Worm (Caenorhabditis elegans): ENCODE data around the gene F45G2.9.
A peak's percentile ranks its signal among the peaks of the same experiment; 100 is the strongest.

Gene F45G2.9

DNA sequence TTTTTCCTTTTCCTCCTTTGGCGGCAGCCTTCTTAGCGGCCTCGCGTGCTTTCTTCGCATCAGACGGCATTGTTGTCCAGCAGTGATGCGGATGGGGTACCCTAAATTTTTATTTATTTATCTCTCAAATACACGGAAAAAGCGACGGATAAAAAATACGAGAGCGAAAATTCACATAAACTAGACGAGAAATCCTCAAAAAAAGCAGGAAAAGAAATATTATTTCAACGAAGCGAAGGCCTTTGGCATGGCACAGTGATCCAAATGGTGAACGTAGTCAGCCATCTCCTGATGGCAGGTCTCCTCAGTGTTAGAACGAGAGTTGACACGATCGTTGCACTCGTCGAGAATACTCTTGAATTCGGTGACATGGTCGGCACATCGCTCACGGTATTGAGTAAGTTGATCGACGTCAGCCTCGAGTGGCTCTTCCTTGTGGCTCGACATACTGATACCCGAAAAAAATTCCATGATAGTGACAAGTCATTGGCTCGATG is 25.4 kb upstream of the F45G2.9 start, which contains the start of the genes abcf-2 and T27E9.2:
Gene abcf-2 (minus strand): TSS at position 101 of the 497 bp plus-strand sequence.
Gene T27E9.2 (minus strand): TSS at position 447 of the 497 bp plus-strand sequence.
- TF ChIP-seq ZK546.5 (tag; optimal IDR thresholded peaks at IDR 0.05) (no peak), nhr-23 (tag; optimal IDR thresholded peaks at IDR 0.05) (no peak), nhr-25 (tag; optimal IDR thresholded peaks at IDR 0.05) (no peak), C34F6.9 (tag; optimal IDR thresholded peaks at IDR 0.05) (no peak), skn-1 (tag; optimal IDR thresholded peaks at IDR 0.05) (no peak)

DNA sequence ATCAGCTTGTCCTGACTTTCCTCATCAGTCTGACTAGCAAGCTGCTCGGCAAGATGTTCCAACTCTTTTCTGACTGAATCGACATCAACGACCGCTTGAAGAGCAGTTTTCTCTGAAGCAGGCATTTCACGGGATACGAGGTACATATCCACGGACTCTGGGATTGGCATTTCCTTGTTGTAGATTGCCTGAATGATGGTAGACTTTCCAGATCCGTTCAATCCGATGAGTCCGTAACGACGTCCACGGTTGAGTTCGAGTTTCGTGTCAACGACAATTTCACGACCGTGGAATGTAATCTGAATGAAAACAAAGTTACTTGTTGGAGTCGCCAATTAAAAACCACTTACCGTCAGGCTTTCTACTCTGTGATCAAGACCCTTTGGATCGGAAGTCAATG is 24.8 kb upstream of the F45G2.9 start:
- TF ChIP-seq dmd-4 (tag; optimal IDR thresholded peaks at IDR 0.05) (no peak), C34F6.9 (tag; optimal IDR thresholded peaks at IDR 0.05) (no peak), snpc-4 (tag; optimal IDR thresholded peaks at IDR 0.05) (no peak), nhr-129 (tag; optimal IDR thresholded peaks at IDR 0.05) (no peak), crh-2 (tag; optimal IDR thresholded peaks at IDR 0.05) (no peak), nhr-23 (tag; optimal IDR thresholded peaks at IDR 0.05) (no peak), nhr-11 (tag; optimal IDR thresholded peaks at IDR 0.05) (no peak), ama-1 (optimal IDR thresholded peaks at IDR 0.05) (no peak), sem-4 (tag; optimal IDR thresholded peaks at IDR 0.05) (no peak), Y55F3AM.14 (GFP tag; optimal IDR thresholded peaks at IDR 0.05) (no peak), nhr-77 (tag; optimal IDR thresholded peaks at IDR 0.05) (no peak), egl-27 (tag; optimal IDR thresholded peaks at IDR 0.05) (no peak), fos-1 (tag; optimal IDR thresholded peaks at IDR 0.05) (no peak), unc-39 (tag; optimal IDR thresholded peaks at IDR 0.05) (no peak), nhr-6 (tag; optimal IDR thresholded peaks at IDR 0.05) (no peak), ceh-82 (tag; optimal IDR thresholded peaks at IDR 0.05) (no peak), nhr-12 (tag; optimal IDR thresholded peaks at IDR 0.05) (no peak)

ce11 chrIII:13458978-13459596 is 22.3 kb upstream of the F45G2.9 start, which contains the start of gene tag-164:
Gene tag-164 (plus strand): TSS chrIII:13459546.
- no peak for TF ChIP-seq dmd-4 (tag; optimal IDR thresholded peaks at IDR 0.05)
- TF ChIP-seq elt-1 (tag; optimal IDR thresholded peaks at IDR 0.05) = no peak
- no peak for TF ChIP-seq nhr-129 (tag; optimal IDR thresholded peaks at IDR 0.05)
- TF ChIP-seq ztf-11 (tag; optimal IDR thresholded peaks at IDR 0.05) = no peak
- TF ChIP-seq Y55F3AM.14 (GFP tag; optimal IDR thresholded peaks at IDR 0.05) = no peak
- no peak for TF ChIP-seq lsy-2 (tag; optimal IDR thresholded peaks at IDR 0.05)
- no peak for TF ChIP-seq blmp-1 (tag; optimal IDR thresholded peaks at IDR 0.05; ENCODE audit: insufficient read depth)
- TF ChIP-seq peb-1 (tag; optimal IDR thresholded peaks at IDR 0.05) = no peak
- TF ChIP-seq lin-13 (GFP tag; optimal IDR thresholded peaks at IDR 0.05) = no peak

ce11 chrIII:13457305-13457704 is 20.6 kb upstream of the F45G2.9 start:
- TF ChIP-seq unc-39 (tag; optimal IDR thresholded peaks at IDR 0.05) = no peak
- TF ChIP-seq ama-1 (optimal IDR thresholded peaks at IDR 0.05) = peak; percentile 1

- peak; percentile 73 for TF ChIP-seq nhr-129 (tag; optimal IDR thresholded peaks at IDR 0.05)
- TF ChIP-seq sem-4 (tag; optimal IDR thresholded peaks at IDR 0.05) = no peak
- TF ChIP-seq sma-9 (GFP tag; optimal IDR thresholded peaks at IDR 0.05) = peak; percentile 12
- no peak for TF ChIP-seq sma-9 (tag; optimal IDR thresholded peaks at IDR 0.05)
- TF ChIP-seq unc-39 (tag; optimal IDR thresholded peaks at IDR 0.05) = no peak
- TF ChIP-seq lin-13 (GFP tag; optimal IDR thresholded peaks at IDR 0.05) = peak; percentile 53
- TF ChIP-seq nhr-11 (tag; optimal IDR thresholded peaks at IDR 0.05) = no peak
- TF ChIP-seq unc-55 (GFP tag; optimal IDR thresholded peaks at IDR 0.05) = peak; percentile 92
- peak; percentile 73 for TF ChIP-seq C34F6.9 (tag; optimal IDR thresholded peaks at IDR 0.05)
- no peak for TF ChIP-seq nhr-25 (tag; optimal IDR thresholded peaks at IDR 0.05)
- no peak for TF ChIP-seq fos-1 (tag; optimal IDR thresholded peaks at IDR 0.05)
- peak in 1 of 2 experiments; percentile 64 for TF ChIP-seq lsy-2 (tag; optimal IDR thresholded peaks at IDR 0.05)
- no peak for TF ChIP-seq nhr-23 (tag; optimal IDR thresholded peaks at IDR 0.05)
- peak; percentile 66 for TF ChIP-seq crh-2 (tag; optimal IDR thresholded peaks at IDR 0.05)
- peak; percentile 1 for TF ChIP-seq zag-1 (tag; optimal IDR thresholded peaks at IDR 0.05)
Observed at ce11 chrIII:13455816-13456215, 19.1 kb upstream of the F45G2.9 start.

DNA sequence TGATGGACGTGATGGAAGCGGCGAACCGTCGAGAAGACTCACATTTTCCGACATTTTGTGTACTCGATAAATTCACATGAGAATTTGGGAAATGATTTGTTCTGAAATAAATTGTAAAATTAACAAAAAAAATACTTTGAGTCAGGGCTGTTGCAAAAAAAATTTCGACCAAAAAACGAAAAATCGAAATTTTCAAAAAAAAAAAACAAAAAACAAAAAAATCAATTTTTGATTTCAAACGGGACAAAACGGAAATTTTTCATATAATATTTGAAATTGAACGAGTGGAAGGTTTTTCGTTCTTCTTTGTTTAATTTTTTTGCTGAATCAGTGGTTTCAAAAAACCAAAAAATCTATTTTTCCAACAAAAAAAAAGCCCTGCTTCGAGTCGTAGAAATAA is 18.5 kb upstream of the F45G2.9 start, which contains the start of gene cua-1:
Gene cua-1 (minus strand): TSS at position 101 of the 400 bp plus-strand sequence.
- TF ChIP-seq lsy-2 (tag; optimal IDR thresholded peaks at IDR 0.05) (no peak), R02D3.7 (tag; optimal IDR thresholded peaks at IDR 0.05) (no peak), ztf-11 (tag; optimal IDR thresholded peaks at IDR 0.05) (no peak), blmp-1 (tag; optimal IDR thresholded peaks at IDR 0.05; ENCODE audit: insufficient read depth) (no peak), nhr-21 (tag; optimal IDR thresholded peaks at IDR 0.05) (no peak), alr-1 (tag; optimal IDR thresholded peaks at IDR 0.05) (no peak)
